Worm (Caenorhabditis elegans): ENCODE results near the gene B0252.3.

B0252.3 gene

ce11 chrII:6872493-6872892 is 35.1 kb downstream of the B0252.3 start, which contains the start of gene C44B7.5:
Gene C44B7.5 (minus strand): TSS chrII:6872593.
- TF ChIP-seq K09A11.1 (tag; optimal IDR thresholded peaks at IDR 0.05; ENCODE audit: insufficient read depth) = no peak
- TF ChIP-seq sox-4 (tag; optimal IDR thresholded peaks at IDR 0.05) = no peak
- no peak for TF ChIP-seq C08G9.2 (tag; optimal IDR thresholded peaks at IDR 0.05)
- no peak for TF ChIP-seq madf-2 (tag; optimal IDR thresholded peaks at IDR 0.05)
- no peak for TF ChIP-seq unc-55 (GFP tag; optimal IDR thresholded peaks at IDR 0.05)
- TF ChIP-seq rnt-1 (tag; optimal IDR thresholded peaks at IDR 0.05) = no peak
- no peak for TF ChIP-seq nhr-232 (tag; optimal IDR thresholded peaks at IDR 0.05)
- no peak for TF ChIP-seq fax-1 (tag; optimal IDR thresholded peaks at IDR 0.05)
- no peak for TF ChIP-seq pros-1 (tag; optimal IDR thresholded peaks at IDR 0.05)
- TF ChIP-seq odd-2 (tag; optimal IDR thresholded peaks at IDR 0.05) = no peak

- no peak for TF ChIP-seq K02D7.2 (tag; optimal IDR thresholded peaks at IDR 0.05)
- TF ChIP-seq lim-6 (tag; optimal IDR thresholded peaks at IDR 0.05) = no peak
These were observed 36.8 kb downstream of the B0252.3 start, which contains the start of gene clhm-1 for ce11 chrII:6870803-6871202. Gene clhm-1 (minus strand): TSS chrII:6871009.

ce11 chrII:6863652-6864051 is 43.9 kb downstream of the B0252.3 start, which contains the start of gene aff-1:
Gene aff-1 (minus strand): TSS chrII:6863752.
- TF ChIP-seq nhr-232 (tag; optimal IDR thresholded peaks at IDR 0.05) (no peak), C08G9.2 (tag; optimal IDR thresholded peaks at IDR 0.05) (no peak)

ce11 chrII:6860043-6860442 is 47.5 kb downstream of the B0252.3 start:
- TF ChIP-seq T23F11.4 (GFP tag; optimal IDR thresholded peaks at IDR 0.05) (no peak), mec-3 (tag; optimal IDR thresholded peaks at IDR 0.05; ENCODE audit: borderline replicate concordance) (no peak), che-1 (tag; optimal IDR thresholded peaks at IDR 0.05) (no peak), nhr-11 (tag; optimal IDR thresholded peaks at IDR 0.05) (no peak), sox-2 (GFP tag; IDR thresholded peaks at IDR 0.05) (no peak), fkh-10 (GFP tag; optimal IDR thresholded peaks at IDR 0.05) (no peak), pros-1 (tag; optimal IDR thresholded peaks at IDR 0.05) (no peak), tbx-2 (tag; optimal IDR thresholded peaks at IDR 0.05) (no peak), ceh-19 (GFP tag; optimal IDR thresholded peaks at IDR 0.05) (no peak), K02D7.2 (tag; optimal IDR thresholded peaks at IDR 0.05) (no peak), tbx-7 (tag; optimal IDR thresholded peaks at IDR 0.05) (no peak), C08G9.2 (tag; optimal IDR thresholded peaks at IDR 0.05) (no peak), zip-5 (tag; optimal IDR thresholded peaks at IDR 0.05) (no peak), ceh-18 (tag; optimal IDR thresholded peaks at IDR 0.05) (no peak), pqm-1 (tag; optimal IDR thresholded peaks at IDR 0.05) (no peak), elt-4 (tag; optimal IDR thresholded peaks at IDR 0.05) (no peak), pha-4 (tag; optimal IDR thresholded peaks at IDR 0.05) (no peak), syd-9 (tag; optimal IDR thresholded peaks at IDR 0.05) (no peak)

- peak; percentile 50 for TF ChIP-seq unc-42 (tag; optimal IDR thresholded peaks at IDR 0.05)
- peak; percentile 82 for TF ChIP-seq ceh-31 (tag; optimal IDR thresholded peaks at IDR 0.05)
- peak; percentile 17 for TF ChIP-seq hlh-6 (tag; optimal IDR thresholded peaks at IDR 0.05)
- TF ChIP-seq K02D7.2 (tag; optimal IDR thresholded peaks at IDR 0.05) = no peak
- TF ChIP-seq hlh-8 (tag; optimal IDR thresholded peaks at IDR 0.05) = peak; percentile 32
- no peak for TF ChIP-seq dve-1 (tag; optimal IDR thresholded peaks at IDR 0.05)
- no peak for TF ChIP-seq ceh-6 (GFP tag; optimal IDR thresholded peaks at IDR 0.05)
- TF ChIP-seq ceh-34 (tag; optimal IDR thresholded peaks at IDR 0.05) = peak; percentile 67
- no peak for TF ChIP-seq sox-4 (tag; optimal IDR thresholded peaks at IDR 0.05)
- peak; percentile 5 for TF ChIP-seq lin-11 (tag; optimal IDR thresholded peaks at IDR 0.05)
- TF ChIP-seq ceh-48 (tag; optimal IDR thresholded peaks at IDR 0.05) = peak; percentile 9
- TF ChIP-seq ceh-2 (tag; optimal IDR thresholded peaks at IDR 0.05) = peak; percentile 63
- TF ChIP-seq ceh-30 (tag; optimal IDR thresholded peaks at IDR 0.05) = peak; percentile 15
- peak; percentile 63 for TF ChIP-seq unc-55 (GFP tag; optimal IDR thresholded peaks at IDR 0.05)
- TF ChIP-seq madf-2 (tag; optimal IDR thresholded peaks at IDR 0.05) = no peak
- no peak for TF ChIP-seq ztf-16 (tag; optimal IDR thresholded peaks at IDR 0.05)
- peak; percentile 82 for TF ChIP-seq tbx-2 (tag; optimal IDR thresholded peaks at IDR 0.05)
- TF ChIP-seq pha-4 (tag; optimal IDR thresholded peaks at IDR 0.05) = no peak
- TF ChIP-seq ceh-18 (tag; optimal IDR thresholded peaks at IDR 0.05) = peak; percentile 57
- no peak for TF ChIP-seq unc-3 (GFP tag; conservative IDR thresholded peaks at IDR 0.05)
- TF ChIP-seq unc-3 (tag; optimal IDR thresholded peaks at IDR 0.05) = peak; percentile 27
- TF ChIP-seq ceh-24 (tag; optimal IDR thresholded peaks at IDR 0.05) = no peak
- no peak for TF ChIP-seq C08G9.2 (tag; optimal IDR thresholded peaks at IDR 0.05)
- no peak for TF ChIP-seq nhr-11 (tag; optimal IDR thresholded peaks at IDR 0.05)
- peak; percentile 23 for TF ChIP-seq che-1 (tag; optimal IDR thresholded peaks at IDR 0.05)
- TF ChIP-seq ceh-9 (tag; optimal IDR thresholded peaks at IDR 0.05) = no peak
- TF ChIP-seq ceh-45 (GFP tag; IDR thresholded peaks at IDR 0.05) = no peak
These were observed 48.7 kb downstream of the B0252.3 start for ce11 chrII:6858835-6859234.

All from whole organism, late embryonic.